Worm (Caenorhabditis elegans) whole organism, L4/young adult: ENCODE measurements around the gene C28D4.10.

Experiments used
- W03F9.2 ChIP-seq: fragments of 150-350 bp; optimal IDR thresholded peaks from 2 replicates; lab custom pipeline; 2014; ENCODE audit warnings: missing biosample characterization, missing genetic modification characterization
- dao-5 ChIP-seq: sonication (generic microtip); optimal IDR thresholded peaks from 2 replicates; lab custom pipeline; 2016; ENCODE audit warnings: missing genotype, missing genetic modification characterization, moderate library complexity, missing compliant biosample characterization
- him-1 ChIP-seq: sonication (generic microtip); optimal IDR thresholded peaks from 2 replicates; lab custom pipeline; 2016; ENCODE audit warnings: missing genotype, missing genetic modification reagents, missing genetic modification characterization, missing compliant biosample characterization

DNA sequence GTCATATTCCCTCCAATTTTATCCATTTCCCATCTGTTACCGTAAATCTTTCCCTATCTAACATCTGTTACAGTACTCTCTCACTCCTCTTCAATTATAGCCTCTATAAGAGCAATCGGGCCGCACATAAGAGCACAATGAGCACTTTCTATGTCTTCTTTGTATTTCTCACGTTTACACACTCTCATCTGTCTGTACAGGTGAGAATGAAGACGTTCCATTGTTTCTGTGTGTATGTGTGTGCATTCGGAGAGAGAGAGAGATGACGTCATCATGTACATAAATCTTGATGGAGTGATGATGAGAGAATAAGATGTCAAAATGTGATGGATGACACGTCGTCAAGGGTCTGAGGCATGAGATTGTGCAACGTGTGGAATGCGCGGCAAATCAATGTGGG lies 32.5 kb downstream of the C28D4.10 start:
- TF ChIP-seq W03F9.2 (tag; lab: Kevin White, UChicago) (no peak), dao-5 (tag; lab: Kevin White, UChicago) (no peak), him-1 (tag; lab: Kevin White, UChicago) (no peak)
